Fruit fly (Drosophila melanogaster) whole organism, wandering third instar larva: ENCODE data around the gene Eig71Eh.
A peak's percentile ranks its signal among the peaks of the same experiment; 100 is the strongest.

Source experiments
- Abd-B ChIP-seq: fragments of >200 bp; optimal IDR thresholded peaks from 2 replicates; lab custom pipeline; 2017; ENCODE audit warnings: missing biosample characterization, missing genetic modification characterization
- CG32264 ChIP-seq: fragments of 200-800 bp; sonication (Bioruptor generic); optimal IDR thresholded peaks from 2 replicates; lab custom pipeline; 2016; ENCODE audit warnings: missing biosample characterization, missing genetic modification characterization
- CG9705 ChIP-seq: fragments of 200-800 bp; sonication (Bioruptor generic); optimal IDR thresholded peaks from 2 replicates; lab custom pipeline; 2018; ENCODE audit warnings: missing biosample characterization, mild to moderate bottlenecking, missing genetic modification characterization
- CrebA ChIP-seq: fragments of 200-800 bp; sonication (Bioruptor generic); optimal IDR thresholded peaks from 2 replicates; lab custom pipeline; 2016; ENCODE audit warnings: missing biosample characterization, mild to moderate bottlenecking, missing genetic modification characterization, borderline replicate concordance
- Dfd ChIP-seq: fragments of >200 bp; optimal IDR thresholded peaks from 2 replicates; lab custom pipeline; 2017; ENCODE audit warnings: missing biosample characterization, missing genetic modification characterization
- Dif ChIP-seq: fragments of 200-275, 200-300 bp; sonication (Bioruptor generic); optimal IDR thresholded peaks from 2 replicates; lab custom pipeline; 2018; ENCODE audit warnings: missing biosample characterization, missing genetic modification characterization; ENCODE audit not compliant: partially characterized antibody
- GATAd ChIP-seq: sonication (Bioruptor generic); optimal IDR thresholded peaks from 2 replicates; lab custom pipeline; 2016; ENCODE audit warnings: missing biosample characterization, missing genetic modification characterization
- HLH106 ChIP-seq: fragments of 200-800 bp; optimal IDR thresholded peaks from 3 replicates; lab custom pipeline; 2019; ENCODE audit warnings: missing biosample characterization, mild to moderate bottlenecking, missing genetic modification characterization, moderate library complexity
- Hnf4 ChIP-seq: fragments of 200-800 bp; sonication (Bioruptor generic); optimal IDR thresholded peaks from 2 replicates; lab custom pipeline; 2016; ENCODE audit warnings: missing biosample characterization, mild to moderate bottlenecking, missing genetic modification characterization
- Hr78 ChIP-seq: fragments of >200 bp; optimal IDR thresholded peaks from 2 replicates; lab custom pipeline; 2017; ENCODE audit warnings: missing biosample characterization, missing genetic modification characterization
- Hr83 ChIP-seq: fragments of 200-300 bp; sonication (Bioruptor generic); optimal IDR thresholded peaks from 2 replicates; lab custom pipeline; 2016; ENCODE audit warnings: missing biosample characterization, mild to moderate bottlenecking, missing genetic modification characterization, moderate library complexity; ENCODE audit not compliant: poor library complexity, severe bottlenecking
- Jra ChIP-seq: sonication (Bioruptor generic); optimal IDR thresholded peaks from 2 replicates; lab custom pipeline; 2016; ENCODE audit warnings: missing biosample characterization, missing genetic modification characterization
- Mio ChIP-seq: sonication (Bioruptor generic); optimal IDR thresholded peaks from 2 replicates; lab custom pipeline; 2016; ENCODE audit warnings: missing biosample characterization, missing genetic modification characterization
- Myc ChIP-seq: fragments of >200 bp; optimal IDR thresholded peaks from 2 replicates; lab custom pipeline; 2017
- N ChIP-seq: fragments of >200 bp; optimal IDR thresholded peaks from 2 replicates; lab custom pipeline; 2018; ENCODE audit warnings: missing biosample characterization, missing external identifiers, missing genetic modification characterization
- OdsH ChIP-seq: fragments of 200-800 bp; sonication (Bioruptor generic); optimal IDR thresholded peaks from 2 replicates; lab custom pipeline; 2016; ENCODE audit warnings: missing biosample characterization, mild to moderate bottlenecking, missing genetic modification characterization
- Rel ChIP-seq, 2 experiments: fragments of 200-800 bp; sonication (Bioruptor generic) in 1 of 2; optimal IDR thresholded peaks; 2 replicates in 1 of 2; 3 replicates in 1 of 2; lab custom pipeline; 2016 to 2019; ENCODE audit warnings: mild to moderate bottlenecking in 2 of 2, missing biosample characterization in 2 of 2, missing genetic modification characterization in 2 of 2, moderate library complexity in 1 of 2
- Sp1 ChIP-seq: fragments of 200-800 bp; sonication (Bioruptor generic); optimal IDR thresholded peaks from 3 replicates; lab custom pipeline; 2019; ENCODE audit warnings: missing biosample characterization, mild to moderate bottlenecking, missing genetic modification characterization, moderate library complexity
- Vsx2 ChIP-seq: fragments of 200-300, 225-300 bp; sonication (Bioruptor generic); optimal IDR thresholded peaks from 2 replicates; lab custom pipeline; 2018; ENCODE audit warnings: missing biosample characterization, missing genetic modification characterization; ENCODE audit not compliant: partially characterized antibody
- br ChIP-seq: fragments of 200-800 bp; sonication (Bioruptor generic); optimal IDR thresholded peaks from 2 replicates; lab custom pipeline; 2016; ENCODE audit warnings: missing biosample characterization, missing genetic modification characterization
- brk ChIP-seq: fragments of 200-800 bp; sonication (Bioruptor generic); optimal IDR thresholded peaks from 2 replicates; lab custom pipeline; 2016; ENCODE audit warnings: missing biosample characterization, mild to moderate bottlenecking, missing genetic modification characterization
- dmrt93B ChIP-seq: fragments of 200-800 bp; sonication (Bioruptor generic); optimal IDR thresholded peaks from 2 replicates; lab custom pipeline; 2018; ENCODE audit warnings: missing biosample characterization, mild to moderate bottlenecking, missing genetic modification characterization
- dsf ChIP-seq: sonication (Bioruptor generic); optimal IDR thresholded peaks from 2 replicates; lab custom pipeline; 2016; ENCODE audit warnings: missing biosample characterization, missing genetic modification characterization, borderline replicate concordance
- ey ChIP-seq: fragments of 200-800 bp; sonication (Bioruptor generic); optimal IDR thresholded peaks from 2 replicates; lab custom pipeline; 2016; ENCODE audit warnings: missing biosample characterization, missing genetic modification characterization
- foxo ChIP-seq, 2 experiments: fragments of 200-800 bp; sonication (Bioruptor generic); optimal IDR thresholded peaks; 2 replicates in 1 of 2; 3 replicates in 1 of 2; lab custom pipeline; 2016 to 2017; ENCODE audit warnings: missing biosample characterization in 2 of 2, missing genetic modification characterization in 2 of 2
- fru ChIP-seq: fragments of 200-800 bp; sonication (Bioruptor generic); optimal IDR thresholded peaks from 3 replicates; lab custom pipeline; 2016; ENCODE audit warnings: missing biosample characterization, mild to moderate bottlenecking, missing genetic modification characterization
- h ChIP-seq: fragments of 200-800 bp; sonication (Bioruptor generic); optimal IDR thresholded peaks from 3 replicates; lab custom pipeline; 2016; ENCODE audit warnings: missing biosample characterization, mild to moderate bottlenecking, missing genetic modification characterization
- lola ChIP-seq: fragments of >200 bp; optimal IDR thresholded peaks from 2 replicates; lab custom pipeline; 2017; ENCODE audit warnings: missing biosample characterization, missing genetic modification characterization
- pan ChIP-seq: fragments of >200 bp; optimal IDR thresholded peaks from 2 replicates; lab custom pipeline; 2017
- psq ChIP-seq: fragments of 200-800 bp; sonication (Bioruptor generic); optimal IDR thresholded peaks from 3 replicates; lab custom pipeline; 2017; ENCODE audit warnings: missing biosample characterization, mild to moderate bottlenecking, missing genetic modification characterization, moderate library complexity
- rgr ChIP-seq: fragments of 200-800 bp; sonication (Bioruptor generic); optimal IDR thresholded peaks from 3 replicates; lab custom pipeline; 2016; ENCODE audit warnings: missing biosample characterization, mild to moderate bottlenecking, missing genetic modification characterization
- sage ChIP-seq: fragments of 200-800 bp; sonication (Bioruptor generic); optimal IDR thresholded peaks from 2 replicates; lab custom pipeline; 2016; ENCODE audit warnings: missing biosample characterization, mild to moderate bottlenecking, missing genetic modification characterization
- sv ChIP-seq: fragments of 200-800 bp; sonication (Bioruptor generic); optimal IDR thresholded peaks from 3 replicates; lab custom pipeline; 2016; ENCODE audit warnings: missing biosample characterization, missing genetic modification characterization
- tai ChIP-seq: sonication (Bioruptor generic); optimal IDR thresholded peaks from 2 replicates; lab custom pipeline; 2016; ENCODE audit warnings: missing biosample characterization, missing genetic modification characterization
- usp ChIP-seq: fragments of >200 bp; optimal IDR thresholded peaks from 2 replicates; lab custom pipeline; 2017; ENCODE audit warnings: missing biosample characterization, missing genetic modification characterization
- woc ChIP-seq: sonication (Bioruptor generic); optimal IDR thresholded peaks from 2 replicates; lab custom pipeline; 2016; ENCODE audit warnings: missing biosample characterization, mild to moderate bottlenecking, missing genetic modification characterization

The Eig71Eh gene

dm6 chr3L:15704250-15704985 lies 45.2 kb upstream of the Eig71Eh start:
- TF ChIP-seq psq (GFP tag; lab: Kevin White, UChicago) (peak; percentile 24), Jra (GFP tag; lab: Kevin White, UChicago) (no peak), Sp1 (GFP tag; lab: Kevin White, UChicago) (peak; percentile 7), OdsH (GFP tag; lab: Kevin White, UChicago) (peak; percentile 48), Rel (GFP tag; optimal IDR thresholded peaks at IDR 0.05; lab: Kevin White, UChicago) (no peak), Rel (tag; optimal IDR thresholded peaks at IDR 0.05; lab: Kevin White, UChicago) (no peak), h (GFP tag; lab: Kevin White, UChicago) (peak; percentile 2), sv (GFP tag; lab: Kevin White, UChicago) (peak; percentile 16), Abd-B (GFP tag; lab: Kevin White, UChicago) (no peak), Mio (GFP tag; lab: Kevin White, UChicago) (no peak), foxo (GFP tag; optimal IDR thresholded peaks at IDR 0.05; lab: Kevin White, UChicago) (peak in 1 of 2 experiments; percentile 18), Dfd (GFP tag; lab: Kevin White, UChicago) (no peak), dmrt93B (GFP tag; lab: Kevin White, UChicago) (no peak), br (GFP tag; lab: Kevin White, UChicago) (no peak), N (no peak), rgr (GFP tag; lab: Kevin White, UChicago) (no peak)
- TF ChIP-seq, all 38 proteins: peak for 6

dm6 chr3L:15703330-15704119 lies 44.3 kb upstream of the Eig71Eh start:
- TF ChIP-seq usp (GFP tag; lab: Kevin White, UChicago) (no peak), HLH106 (no peak), dmrt93B (GFP tag; lab: Kevin White, UChicago) (no peak), h (GFP tag; lab: Kevin White, UChicago) (no peak), tai (no peak), N (no peak), CG32264 (no peak), Dfd (GFP tag; lab: Kevin White, UChicago) (no peak), Myc (lab: Kevin White, UChicago) (no peak), psq (GFP tag; lab: Kevin White, UChicago) (no peak), br (GFP tag; lab: Kevin White, UChicago) (no peak), Jra (GFP tag; lab: Kevin White, UChicago) (no peak), Abd-B (GFP tag; lab: Kevin White, UChicago) (no peak), dsf (GFP tag; lab: Kevin White, UChicago) (no peak)
- TF ChIP-seq, all 38 proteins: peak for 0

- no peak for TF ChIP-seq brk
- no peak for TF ChIP-seq rgr (GFP tag; lab: Kevin White, UChicago)
- no peak for TF ChIP-seq OdsH (GFP tag; lab: Kevin White, UChicago)
- TF ChIP-seq pan (lab: Kevin White, UChicago) = no peak
- no peak for TF ChIP-seq dmrt93B (GFP tag; lab: Kevin White, UChicago)
These were observed 43.0 kb upstream of the Eig71Eh start for dm6 chr3L:15702191-15702590.

- TF ChIP-seq Dfd (GFP tag; lab: Kevin White, UChicago) (no peak), OdsH (GFP tag; lab: Kevin White, UChicago) (peak; percentile 79), h (GFP tag; lab: Kevin White, UChicago) (peak; percentile 72), br (GFP tag; lab: Kevin White, UChicago) (peak; percentile 43), pan (lab: Kevin White, UChicago) (no peak), usp (GFP tag; lab: Kevin White, UChicago) (no peak), CrebA (GFP tag; lab: Kevin White, UChicago) (no peak), Hr83 (no peak), sv (GFP tag; lab: Kevin White, UChicago) (peak; percentile 2), Hr78 (GFP tag; lab: Kevin White, UChicago) (no peak), foxo (GFP tag; optimal IDR thresholded peaks at IDR 0.05; lab: Kevin White, UChicago) (peak in 1 of 2 experiments; percentile 82), HLH106 (peak; percentile 83), woc (GFP tag; lab: Kevin White, UChicago) (peak; percentile 75), psq (GFP tag; lab: Kevin White, UChicago) (peak; percentile 80), GATAd (GFP tag; lab: Kevin White, UChicago) (no peak), Vsx2 (no peak), fru (peak; percentile 80), Hnf4 (peak; percentile 38), Jra (GFP tag; lab: Kevin White, UChicago) (peak; percentile 53), dsf (GFP tag; lab: Kevin White, UChicago) (peak; percentile 37), ey (GFP tag; lab: Kevin White, UChicago) (peak; percentile 67), sage (GFP tag; lab: Kevin White, UChicago) (no peak), Rel (GFP tag; optimal IDR thresholded peaks at IDR 0.05; lab: Kevin White, UChicago) (no peak), Rel (tag; optimal IDR thresholded peaks at IDR 0.05; lab: Kevin White, UChicago) (no peak), brk (no peak), Dif (GFP tag; lab: Kevin White, UChicago) (no peak), N (no peak), lola (GFP tag; lab: Kevin White, UChicago) (no peak), dmrt93B (GFP tag; lab: Kevin White, UChicago) (peak; percentile 67), tai (peak; percentile 45), CG9705 (GFP tag; lab: Kevin White, UChicago) (no peak)
These were observed 41.2 kb upstream of the Eig71Eh start for dm6 chr3L:15700338-15700966.
